Worm (Caenorhabditis elegans): ENCODE data around the gene C12D8.13.

DNA sequence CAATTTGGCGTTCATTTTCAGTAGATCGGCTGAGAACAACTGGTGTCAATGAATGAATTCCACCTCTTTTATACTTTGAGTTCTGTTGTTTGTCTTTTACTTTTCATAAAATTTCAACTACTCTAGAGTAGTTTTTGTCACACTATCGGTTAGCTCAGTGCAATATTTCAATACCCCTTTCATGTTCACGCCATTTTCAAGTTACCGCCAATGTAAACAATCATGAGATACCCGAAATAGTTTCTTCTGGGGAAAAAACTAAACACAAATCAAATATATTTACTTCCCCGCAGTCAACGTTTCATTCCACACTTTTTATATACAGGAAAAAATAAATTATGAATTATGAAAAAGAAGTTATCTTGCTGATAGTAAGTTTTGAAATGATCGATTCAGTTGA, 7.9 kb upstream of the C12D8.13 start, which contains the start of gene fipr-4:
- TF ChIP-seq cog-1 (tag; optimal IDR thresholded peaks at IDR 0.05), result no peak
- TF ChIP-seq flt-1 (GFP tag; IDR thresholded peaks at IDR 0.05), result no peak
- no peak for TF ChIP-seq ztf-29 (GFP tag; IDR thresholded peaks at IDR 0.05)
- TF ChIP-seq ref-1 (GFP tag; conservative IDR thresholded peaks at IDR 0.05), result no peak
- no peak for TF ChIP-seq T22C8.4 (GFP tag; IDR thresholded peaks at IDR 0.05)
- no peak for TF ChIP-seq klf-2 (GFP tag; conservative IDR thresholded peaks at IDR 0.05)
- TF ChIP-seq tab-1 (GFP tag; IDR thresholded peaks at IDR 0.05), result no peak
- no peak for TF ChIP-seq ztf-23 (GFP tag; IDR thresholded peaks at IDR 0.05)
